Worm (Caenorhabditis elegans) whole organism, late embryonic: ENCODE measurements around the gene B0034.5.

ENCODE experiments used
- fkh-6 ChIP-seq: sonication (generic microtip); optimal IDR thresholded peaks from 2 replicates; lab custom pipeline; 2016; ENCODE audit warnings: missing genetic modification characterization, missing compliant biosample characterization
- gmeb-2 ChIP-seq: sonication (generic microtip); optimal IDR thresholded peaks from 2 replicates; lab custom pipeline; 2016; ENCODE audit warnings: missing genetic modification characterization, inconsistent platforms, missing compliant biosample characterization
- lim-6 ChIP-seq: sonication (generic microtip); optimal IDR thresholded peaks from 2 replicates; lab custom pipeline; 2016; ENCODE audit warnings: missing genetic modification characterization, missing compliant biosample characterization
- tbx-7 ChIP-seq: sonication (generic microtip); optimal IDR thresholded peaks from 2 replicates; lab custom pipeline; 2016; ENCODE audit warnings: missing genotype, missing genetic modification characterization, missing compliant biosample characterization

DNA sequence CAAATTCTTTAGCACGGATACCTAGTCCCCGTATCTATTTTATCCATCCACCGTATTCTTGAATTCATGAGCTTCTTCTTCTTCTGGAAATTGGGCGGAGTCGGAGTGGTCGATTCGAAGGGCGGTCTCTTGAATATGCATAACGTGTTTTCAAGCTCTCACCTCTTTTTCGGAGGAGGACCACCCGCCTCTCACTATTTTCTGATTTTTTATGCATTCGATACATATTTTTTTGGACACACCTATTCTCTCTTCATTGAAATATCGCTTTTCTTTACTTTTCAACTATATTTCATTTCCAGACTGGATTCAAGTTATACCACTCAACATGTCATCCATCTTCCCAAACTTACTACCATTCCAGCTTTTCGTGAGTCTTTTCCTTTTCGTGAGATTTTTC lies 46.3 kb downstream of the B0034.5 start, which contains the start of gene egl-44:
- TF ChIP-seq gmeb-2 = no peak
- no peak for TF ChIP-seq tbx-7
- TF ChIP-seq lim-6 (tag; lab: Kevin White, UChicago) = no peak
- TF ChIP-seq fkh-6 = no peak
